Fruit fly (Drosophila melanogaster): Measurements from ENCODE around the gene Cyt-c1L.
A peak's percentile ranks its signal among the peaks of the same experiment; 100 is the strongest.

dm6 chr3R:29222891-29223842 lies 19.2 kb upstream of the Cyt-c1L start, which contains the start of the genes Cisd2 and Brd8:
- TF ChIP-seq CG1620 (GFP tag; optimal IDR thresholded peaks at IDR 0.05) (no peak), CG12768 (GFP tag; optimal IDR thresholded peaks at IDR 0.05) (peak; percentile 78), kay (GFP tag; ENCODE audit: borderline replicate concordance) (no peak), ovo (GFP tag; optimal IDR thresholded peaks at IDR 0.05) (peak; percentile 14), cnc (optimal IDR thresholded peaks at IDR 0.05) (no peak), bab1 (GFP tag; optimal IDR thresholded peaks at IDR 0.05) (peak; percentile 40), Clk (GFP tag; optimal IDR thresholded peaks at IDR 0.05) (no peak), CG5204 (GFP tag; optimal IDR thresholded peaks at IDR 0.05) (no peak)
